Fruit fly (Drosophila melanogaster): ENCODE results near the gene Krn.

The Krn gene

DNA sequence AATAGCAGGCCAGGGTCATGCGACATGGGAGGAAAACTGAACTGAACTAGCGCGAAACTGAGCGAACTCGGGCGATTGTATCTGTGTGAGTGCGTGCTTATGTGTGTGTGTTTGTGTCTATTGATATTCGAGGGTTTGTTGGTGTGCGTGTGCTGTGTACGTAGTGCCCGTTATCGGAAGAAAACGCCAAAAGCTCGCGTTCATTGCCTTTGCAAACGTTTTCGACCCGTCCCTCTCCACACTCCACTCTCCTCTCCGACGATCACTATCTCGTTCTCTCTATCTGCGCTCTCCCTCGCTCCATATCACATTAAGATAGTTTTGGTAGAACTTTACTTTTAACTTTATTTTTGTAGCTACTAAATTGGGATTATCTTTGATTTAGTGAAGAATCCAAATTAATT lies 37.2 kb downstream of the Krn start (continued):
- TF ChIP-seq CG6272 (GFP tag; IDR thresholded peaks at IDR 0.05) (no peak), lov (optimal IDR thresholded peaks at IDR 0.05) (no peak), lov (GFP tag; IDR thresholded peaks at IDR 0.05) (no peak), her (GFP tag; optimal IDR thresholded peaks at IDR 0.05) (peak; percentile 19), CG15514 (GFP tag; optimal IDR thresholded peaks at IDR 0.05) (peak; percentile 47), trem (tag; optimal IDR thresholded peaks at IDR 0.05) (no peak), Deaf1 (tag; optimal IDR thresholded peaks at IDR 0.05) (peak; percentile 47), CG14014 (GFP tag; IDR thresholded peaks at IDR 0.05) (peak; percentile 25; the same call in 1 of the 2 replicates), CG13894 (tag; optimal IDR thresholded peaks at IDR 0.05) (no peak), CHES-1-like (GFP tag; optimal IDR thresholded peaks at IDR 0.05) (no peak), exex (tag; optimal IDR thresholded peaks at IDR 0.05) (peak; percentile 73), Side (GFP tag; optimal IDR thresholded peaks at IDR 0.05) (no peak), CG10543 (GFP tag; optimal IDR thresholded peaks at IDR 0.05) (peak; percentile 63), Rx (GFP tag; IDR thresholded peaks at IDR 0.05) (no peak), CG1024 (GFP tag; IDR thresholded peaks at IDR 0.05) (no peak), CG6175 (GFP tag; IDR thresholded peaks at IDR 0.05) (peak; percentile 61; the same call in 1 of the 3 replicates), HmgZ (tag; optimal IDR thresholded peaks at IDR 0.05) (peak; percentile 66), Bdp1 (GFP tag; optimal IDR thresholded peaks at IDR 0.05) (no peak), zen2 (GFP tag; IDR thresholded peaks at IDR 0.05; ENCODE audit: partially characterized antibody) (0 out of 3 replicates have a peak, but pooled peaks have one; percentile 18), CG15269 (tag; optimal IDR thresholded peaks at IDR 0.05) (peak; percentile 66), Adf1 (GFP tag; IDR thresholded peaks at IDR 0.05) (peak; percentile 68), BtbVII (GFP tag; optimal IDR thresholded peaks at IDR 0.05) (peak; percentile 1), cg (GFP tag; optimal IDR thresholded peaks at IDR 0.05) (peak; percentile 84), chinmo (GFP tag; IDR thresholded peaks at IDR 0.05; ENCODE audit: partially characterized antibody) (peak; percentile 99), MBD-R2 (GFP tag; IDR thresholded peaks at IDR 0.05) (peak; percentile 22; the same call in 1 of the 2 replicates), z (GFP tag; IDR thresholded peaks at IDR 0.05) (peak; percentile 85), chm (GFP tag; IDR thresholded peaks at IDR 0.05) (peak; percentile 42; the same call in 1 of the 2 replicates), Hr78 (GFP tag; optimal IDR thresholded peaks at IDR 0.05) (peak in 1 of 2 experiments; percentile 58), CG34376 (GFP tag; optimal IDR thresholded peaks at IDR 0.05) (peak; percentile 80), E2f1 (GFP tag; IDR thresholded peaks at IDR 0.05) (peak; percentile 37; the same call in 1 of the 2 replicates), Dbx (GFP tag; IDR thresholded peaks at IDR 0.05) (peak; percentile 62; the same call in 1 of the 3 replicates), dm (GFP tag; optimal IDR thresholded peaks at IDR 0.05) (no peak), CG2678 (tag; optimal IDR thresholded peaks at IDR 0.05) (peak; percentile 3), crol (GFP tag; IDR thresholded peaks at IDR 0.05) (peak; percentile 89), B-H1 (GFP tag; IDR thresholded peaks at IDR 0.05) (no peak), CG12104 (GFP tag; optimal IDR thresholded peaks at IDR 0.05) (no peak), Trl (optimal IDR thresholded peaks at IDR 0.05) (peak; percentile 38 to 80), Trl (GFP tag; optimal IDR thresholded peaks at IDR 0.05) (no peak), fd3F (GFP tag; optimal IDR thresholded peaks at IDR 0.05) (peak; percentile 2), lola (GFP tag; optimal IDR thresholded peaks at IDR 0.05) (peak in 1 of 3 experiments; percentile 26), Hey (tag; optimal IDR thresholded peaks at IDR 0.05) (peak; percentile 16), rib (GFP tag; IDR thresholded peaks at IDR 0.05) (peak; percentile 88), CG2875 (GFP tag; optimal IDR thresholded peaks at IDR 0.05) (no peak), CG5953 (GFP tag; IDR thresholded peaks at IDR 0.05) (no peak), pzg (GFP tag; optimal IDR thresholded peaks at IDR 0.05) (no peak), phol (tag; optimal IDR thresholded peaks at IDR 0.05) (no peak), Fer1 (GFP tag; optimal IDR thresholded peaks at IDR 0.05) (no peak), fu2 (GFP tag; optimal IDR thresholded peaks at IDR 0.05) (peak; percentile 3), HHEX (GFP tag; optimal IDR thresholded peaks at IDR 0.05) (peak; percentile 19), GATAe (GFP tag; conservative IDR thresholded peaks at IDR 0.05) (peak; percentile 69), lab (GFP tag; optimal IDR thresholded peaks at IDR 0.05) (peak; percentile 26)

All from whole organism, embryonic.